Worm (Caenorhabditis elegans) whole organism, L3 larva: ENCODE results near the gene gba-2.

Source experiments
- aly-2 ChIP-seq: fragments of 150-350 bp; optimal IDR thresholded peaks from 2 replicates; lab custom pipeline; 2014; ENCODE audit warnings: missing biosample characterization, missing genetic modification characterization
- ceh-82 ChIP-seq: fragments of 150-350 bp; optimal IDR thresholded peaks from 2 replicates; lab custom pipeline; 2014; ENCODE audit warnings: missing biosample characterization, missing genetic modification characterization
- egl-27 ChIP-seq: sonication (generic microtip); optimal IDR thresholded peaks from 4 replicates; lab custom pipeline; 2017; ENCODE audit warnings: missing biosample characterization, missing genetic modification reagents, missing genetic modification characterization
- elt-1 ChIP-seq: fragments of 150-350 bp; optimal IDR thresholded peaks from 2 replicates; lab custom pipeline; 2014; ENCODE audit warnings: missing biosample characterization, missing genetic modification characterization
- fkh-2 ChIP-seq: fragments of 150-350 bp; optimal IDR thresholded peaks from 2 replicates; lab custom pipeline; 2014; ENCODE audit warnings: missing biosample characterization, missing genetic modification reagents, missing genetic modification characterization
- jun-1 ChIP-seq: fragments of 150-350 bp; optimal IDR thresholded peaks from 2 replicates; lab custom pipeline; 2014; ENCODE audit warnings: missing biosample characterization, missing genetic modification reagents, missing genetic modification characterization
- lsy-12 ChIP-seq: sonication (generic microtip); optimal IDR thresholded peaks from 2 replicates; lab custom pipeline; 2016; ENCODE audit warnings: mild to moderate bottlenecking, missing genetic modification characterization, missing compliant biosample characterization
- nfya-1 ChIP-seq: sonication (generic microtip); optimal IDR thresholded peaks from 2 replicates; lab custom pipeline; 2017; ENCODE audit warnings: missing genetic modification characterization, mild to moderate bottlenecking, missing compliant biosample characterization, antibody characterized with exemption, moderate library complexity; ENCODE audit not compliant: insufficient read depth
- nhr-12 ChIP-seq: fragments of 150-350 bp; optimal IDR thresholded peaks from 2 replicates; lab custom pipeline; 2014; ENCODE audit warnings: missing biosample characterization, missing genetic modification characterization
- nhr-23 ChIP-seq: fragments of 150-350 bp; optimal IDR thresholded peaks from 2 replicates; lab custom pipeline; 2014; ENCODE audit warnings: missing biosample characterization, missing genetic modification reagents, missing genetic modification characterization
- nhr-237 ChIP-seq: fragments of 150-350 bp; optimal IDR thresholded peaks from 2 replicates; lab custom pipeline; 2014; ENCODE audit warnings: missing biosample characterization, missing genetic modification characterization
- nhr-43 ChIP-seq: sonication (generic microtip); optimal IDR thresholded peaks from 2 replicates; lab custom pipeline; 2016; ENCODE audit warnings: mild to moderate bottlenecking, missing genetic modification characterization, missing compliant biosample characterization; ENCODE audit not compliant: poor library complexity, severe bottlenecking
- pha-4 ChIP-seq: fragments of 150-350 bp; optimal IDR thresholded peaks from 2 replicates; lab custom pipeline; 2014; ENCODE audit warnings: missing biosample characterization, missing genetic modification reagents, missing genetic modification characterization
- snpc-4 ChIP-seq: fragments of 150-350 bp; optimal IDR thresholded peaks from 2 replicates; lab custom pipeline; 2014; ENCODE audit warnings: missing biosample characterization, missing genetic modification characterization
- tbx-2 ChIP-seq: sonication (generic microtip); optimal IDR thresholded peaks from 2 replicates; lab custom pipeline; 2016; ENCODE audit warnings: mild to moderate bottlenecking, missing genetic modification characterization, missing compliant biosample characterization

The gba-2 gene

ce11 chrII:2137235-2137634 lies 49.0 kb downstream of the gba-2 start, which contains the start of gene C40A11.4:
Gene C40A11.4, plus strand, starts transcription at chrII:2137422.
- no peak for TF ChIP-seq nhr-12 (tag; lab: Kevin White, UChicago)
- TF ChIP-seq aly-2 (tag; lab: Kevin White, UChicago), result no peak

DNA sequence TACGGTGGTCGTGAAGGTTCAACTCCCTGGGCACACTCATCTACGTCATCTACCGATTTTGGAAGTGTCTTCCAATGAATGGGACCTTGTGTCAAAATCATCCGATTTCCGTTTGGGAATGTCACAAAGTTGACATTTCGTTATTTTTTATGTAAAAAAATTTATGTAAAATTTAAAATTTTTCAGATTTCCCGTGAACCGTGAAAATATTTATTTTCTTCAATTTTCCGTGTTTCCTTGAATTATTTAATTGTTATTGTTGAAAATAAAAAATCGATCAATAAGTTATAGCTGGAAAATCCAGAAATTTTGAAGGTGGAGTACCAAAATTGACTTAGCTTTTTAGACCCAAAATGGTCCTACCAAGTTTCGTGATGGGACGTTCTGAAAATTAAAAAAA lies 50.6 kb downstream of the gba-2 start, which contains the start of gene hpo-7:
hpo-7 (minus strand) TSS at position 101 of the 400 bp plus-strand sequence.
- no peak for TF ChIP-seq tbx-2 (tag; lab: Kevin White, UChicago)
- TF ChIP-seq nhr-12 (tag; lab: Kevin White, UChicago), result no peak
- no peak for TF ChIP-seq nhr-43 (tag; lab: Kevin White, UChicago)
- TF ChIP-seq aly-2 (tag; lab: Kevin White, UChicago), result no peak
- no peak for TF ChIP-seq egl-27 (tag; lab: Kevin White, UChicago)
- TF ChIP-seq jun-1 (tag; lab: Kevin White, UChicago), result no peak
- no peak for TF ChIP-seq pha-4 (tag; lab: Kevin White, UChicago)
- TF ChIP-seq nfya-1 (tag; lab: Kevin White, UChicago), result no peak
- TF ChIP-seq ceh-82 (tag; lab: Kevin White, UChicago), result no peak
- no peak for TF ChIP-seq nhr-237
- no peak for TF ChIP-seq fkh-2 (tag; lab: Kevin White, UChicago)
- no peak for TF ChIP-seq snpc-4
- no peak for TF ChIP-seq lsy-12 (tag; lab: Kevin White, UChicago)
- no peak for TF ChIP-seq nhr-23 (tag; lab: Kevin White, UChicago)
- no peak for TF ChIP-seq elt-1
